Fruit fly (Drosophila melanogaster) whole organism, embryonic: ENCODE data around the gene CG32847.
A peak's percentile ranks its signal among the peaks of the same experiment; 100 is the strongest.

Experiments used
- CG10959 ChIP-seq: fragments of 200-800 bp; sonication (Bioruptor generic); IDR thresholded peaks from 2 replicates; pipeline ENCODE4 v1.3.6; 2022; ENCODE audit warnings: missing biosample characterization, missing genetic modification characterization
- CG14667 ChIP-seq: fragments of 200-800 bp; sonication (Bioruptor generic); IDR thresholded peaks from 2 replicates; pipeline ENCODE4 v1.3.6; 2022; ENCODE audit warnings: missing biosample characterization, missing genetic modification characterization
- CG2129 ChIP-seq: fragments of 200-800 bp; sonication (Bioruptor generic); IDR thresholded peaks from 2 replicates; pipeline ENCODE4 v1.3.6; 2022; ENCODE audit warnings: missing biosample characterization, missing genetic modification characterization; ENCODE audit not compliant: partially characterized antibody
- CG33213 ChIP-seq: fragments of 200-800 bp; sonication (Bioruptor generic); optimal IDR thresholded peaks from 3 replicates; lab custom pipeline; 2016; ENCODE audit warnings: missing biosample characterization, missing genetic modification characterization
- CG6791 ChIP-seq: fragments of 200-800 bp; sonication (Bioruptor generic); IDR thresholded peaks from 3 replicates; pipeline ENCODE4 v1.3.6; 2022; ENCODE audit warnings: missing biosample characterization, missing genetic modification characterization; ENCODE audit not compliant: partially characterized antibody
- CrebB ChIP-seq: fragments of 200-800 bp; sonication (Bioruptor generic); optimal IDR thresholded peaks from 3 replicates; lab custom pipeline; 2018; ENCODE audit warnings: missing biosample characterization, mild to moderate bottlenecking, missing genetic modification characterization
- Fer3 ChIP-seq: fragments of 200-800 bp; sonication (Bioruptor generic); optimal IDR thresholded peaks from 2 replicates; lab custom pipeline; 2018; ENCODE audit warnings: missing biosample characterization, mild to moderate bottlenecking, missing genetic modification characterization, moderate library complexity
- Xbp1 ChIP-seq: fragments of 200-800 bp; sonication (Bioruptor generic); optimal IDR thresholded peaks from 3 replicates; lab custom pipeline; 2016; ENCODE audit warnings: missing biosample characterization, mild to moderate bottlenecking, missing genetic modification characterization
- cato ChIP-seq: fragments of 200-800 bp; sonication (Bioruptor generic); optimal IDR thresholded peaks from 2 replicates; lab custom pipeline; 2016; ENCODE audit warnings: missing biosample characterization, missing genetic modification characterization, borderline replicate concordance
- chm ChIP-seq: fragments of 200-800 bp; sonication (Bioruptor generic); IDR thresholded peaks from 2 replicates; pipeline ENCODE4 v1.3.6; 2022; ENCODE audit warnings: missing biosample characterization, missing genetic modification characterization
- gt ChIP-seq: fragments of 200-800 bp; sonication (Bioruptor generic); IDR thresholded peaks from 2 replicates; pipeline ENCODE4 v1.3.6; 2022; ENCODE audit warnings: missing biosample characterization, missing genetic modification characterization
- knrl ChIP-seq: fragments of 200-800 bp; sonication (Bioruptor generic); IDR thresholded peaks from 3 replicates; pipeline ENCODE4 v1.3.6; 2022; ENCODE audit warnings: missing biosample characterization, missing genetic modification characterization; ENCODE audit not compliant: partially characterized antibody
- sisA ChIP-seq: fragments of 200-800 bp; sonication (Bioruptor generic); IDR thresholded peaks from 2 replicates; pipeline ENCODE4 v1.3.6; 2022; ENCODE audit warnings: missing biosample characterization, missing genetic modification characterization

- TF ChIP-seq cato (GFP tag; lab: Kevin White, UChicago) = no peak
- no peak for TF ChIP-seq gt (GFP tag; lab: Robert Waterston, UW)
- TF ChIP-seq CG6791 (GFP tag; lab: Robert Waterston, UW) = no peak
- peak; percentile 2 for TF ChIP-seq Fer3 (tag; lab: Kevin White, UChicago)
- no peak for TF ChIP-seq knrl (GFP tag; lab: Robert Waterston, UW)
- no peak for TF ChIP-seq CG2129 (GFP tag; lab: Robert Waterston, UW)
- no peak; the same call in 1 of the 2 replicates for TF ChIP-seq sisA (GFP tag; lab: Robert Waterston, UW)
- TF ChIP-seq CG14667 (GFP tag; lab: Robert Waterston, UW) = no peak
- TF ChIP-seq CG10959 (GFP tag; lab: Robert Waterston, UW) = no peak
- peak; percentile 24 for TF ChIP-seq Xbp1 (GFP tag; lab: Kevin White, UChicago)
- TF ChIP-seq CG33213 = peak; percentile 11
- TF ChIP-seq chm (GFP tag; lab: Robert Waterston, UW) = no peak
- no peak for TF ChIP-seq CrebB (tag; lab: Kevin White, UChicago)
Measured at dm6 chr3L:15161549-15161948, 40.2 kb downstream of the CG32847 start, which contains the start of gene CG6878.
